Fruit fly (Drosophila melanogaster) whole organism, embryonic: ENCODE measurements around the gene mRpL20.
A peak's percentile ranks its signal among the peaks of the same experiment; 100 is the strongest.

Source experiments
- CG10267 ChIP-seq: fragments of 200-800 bp; sonication (Bioruptor generic); optimal IDR thresholded peaks from 2 replicates; lab custom pipeline; 2018; ENCODE audit warnings: missing biosample characterization, mild to moderate bottlenecking, missing genetic modification characterization, moderate library complexity
- CG10274 ChIP-seq: fragments of 200-800 bp; sonication (Bioruptor generic); optimal IDR thresholded peaks from 3 replicates; lab custom pipeline; 2017; ENCODE audit warnings: missing biosample characterization, mild to moderate bottlenecking, missing genetic modification characterization
- CG12219 ChIP-seq: fragments of 200-800 bp; sonication (Bioruptor generic); optimal IDR thresholded peaks from 3 replicates; lab custom pipeline; 2018; ENCODE audit warnings: missing biosample characterization, mild to moderate bottlenecking, missing genetic modification characterization
- CG13287 ChIP-seq: fragments of 200-800 bp; sonication (Bioruptor generic); IDR thresholded peaks from 2 replicates; pipeline ENCODE4 v1.3.6; 2022; ENCODE audit warnings: missing biosample characterization, missing genetic modification characterization; ENCODE audit not compliant: partially characterized antibody
- CG13775 ChIP-seq: fragments of 200-800 bp; sonication (Bioruptor generic); optimal IDR thresholded peaks from 3 replicates; lab custom pipeline; 2017; ENCODE audit warnings: missing biosample characterization, mild to moderate bottlenecking, missing genetic modification characterization
- CG15269 ChIP-seq: fragments of 200-800 bp; sonication (Bioruptor generic); optimal IDR thresholded peaks from 2 replicates; lab custom pipeline; 2018; ENCODE audit warnings: missing biosample characterization, mild to moderate bottlenecking, missing genetic modification characterization, moderate library complexity
- CG17361 ChIP-seq: fragments of 200-800 bp; sonication (Bioruptor generic); IDR thresholded peaks from 3 replicates; pipeline ENCODE4 v1.3.6; 2022; ENCODE audit warnings: missing biosample characterization, missing genetic modification characterization
- CG17385 ChIP-seq: fragments of 200-800 bp; sonication (Bioruptor generic); optimal IDR thresholded peaks from 3 replicates; lab custom pipeline; 2018; ENCODE audit warnings: missing biosample characterization, mild to moderate bottlenecking, missing genetic modification characterization
- CG17912 ChIP-seq: fragments of 200-800 bp; sonication (Bioruptor generic); optimal IDR thresholded peaks from 2 replicates; lab custom pipeline; 2018; ENCODE audit warnings: missing biosample characterization, mild to moderate bottlenecking, missing genetic modification characterization
- CG1792 ChIP-seq: fragments of 200-800 bp; sonication (Bioruptor generic); optimal IDR thresholded peaks from 2 replicates; lab custom pipeline; 2016; ENCODE audit warnings: missing biosample characterization, missing genetic modification characterization
- CG18476 ChIP-seq: fragments of 200-800 bp; sonication (Bioruptor generic); optimal IDR thresholded peaks from 2 replicates; lab custom pipeline; 2016; ENCODE audit warnings: missing biosample characterization, mild to moderate bottlenecking, missing genetic modification characterization
- CG31441 ChIP-seq: fragments of 200-800 bp; sonication (Bioruptor generic); IDR thresholded peaks from 2 replicates; pipeline ENCODE4 v1.3.6; 2022; ENCODE audit warnings: missing biosample characterization, missing genetic modification characterization
- CG4360 ChIP-seq: fragments of 200-800 bp; sonication (Bioruptor generic); IDR thresholded peaks from 2 replicates; pipeline ENCODE4 v1.3.6; 2022; ENCODE audit warnings: missing biosample characterization, missing genetic modification characterization
- CG6854 ChIP-seq: fragments of 200-800 bp; sonication (Bioruptor generic); optimal IDR thresholded peaks from 3 replicates; lab custom pipeline; 2017; ENCODE audit warnings: missing biosample characterization, mild to moderate bottlenecking, missing genetic modification characterization
- CG9437 ChIP-seq: fragments of 200-800 bp; sonication (Bioruptor generic); optimal IDR thresholded peaks from 2 replicates; lab custom pipeline; 2018; ENCODE audit warnings: missing biosample characterization, mild to moderate bottlenecking, missing genetic modification characterization
- Elba2 ChIP-seq: fragments of 200-800 bp; sonication (Bioruptor generic); optimal IDR thresholded peaks from 3 replicates; lab custom pipeline; 2016; ENCODE audit warnings: missing biosample characterization, missing genetic modification characterization
- Fer1 ChIP-seq: fragments of 200-800 bp; sonication (Bioruptor generic); optimal IDR thresholded peaks from 2 replicates; lab custom pipeline; 2017; ENCODE audit warnings: missing biosample characterization, mild to moderate bottlenecking, missing genetic modification characterization
- HmgZ ChIP-seq: fragments of 200-800 bp; sonication (Bioruptor generic); optimal IDR thresholded peaks from 2 replicates; lab custom pipeline; 2018; ENCODE audit warnings: missing biosample characterization, mild to moderate bottlenecking, missing genetic modification characterization
- Hmx ChIP-seq: fragments of 200-800 bp; sonication (Bioruptor generic); optimal IDR thresholded peaks from 2 replicates; lab custom pipeline; 2016; ENCODE audit warnings: missing biosample characterization, missing genetic modification characterization
- Kr ChIP-seq: fragments of 200-800 bp; sonication (Bioruptor generic); optimal IDR thresholded peaks from 2 replicates; lab custom pipeline; 2017; ENCODE audit warnings: missing biosample characterization, mild to moderate bottlenecking, missing genetic modification characterization
- Lim3 ChIP-seq: fragments of 200-800 bp; sonication (Bioruptor generic); IDR thresholded peaks from 2 replicates; pipeline ENCODE4 v1.3.6; 2022; ENCODE audit warnings: missing biosample characterization, missing genetic modification characterization
- MTF-1 ChIP-seq: fragments of 200-800 bp; sonication (Bioruptor generic); optimal IDR thresholded peaks from 2 replicates; lab custom pipeline; 2018; ENCODE audit warnings: missing biosample characterization, mild to moderate bottlenecking, missing genetic modification characterization, borderline replicate concordance
- Mad ChIP-seq: fragments of 200-800 bp; sonication (Bioruptor generic); optimal IDR thresholded peaks from 2 replicates; lab custom pipeline; 2016; ENCODE audit warnings: missing biosample characterization, missing genetic modification characterization
- Max ChIP-seq: fragments of 200-800 bp; sonication (Bioruptor generic); optimal IDR thresholded peaks from 2 replicates; lab custom pipeline; 2016; ENCODE audit warnings: missing biosample characterization, mild to moderate bottlenecking, missing genetic modification characterization
- Ssrp ChIP-seq: fragments of 200-800 bp; sonication (Bioruptor generic); optimal IDR thresholded peaks from 2 replicates; lab custom pipeline; 2018; ENCODE audit warnings: missing biosample characterization, mild to moderate bottlenecking, missing genetic modification characterization, moderate library complexity
- Stat92E ChIP-seq, 3 experiments: fragments of >200 bp in 2 of 3; fragments of 200-800 bp in 1 of 3; sonication (Bioruptor generic) in 1 of 3; optimal IDR thresholded peaks; 2 replicates each; lab custom pipeline; 2017 to 2019; ENCODE audit warnings: missing biosample characterization in 3 of 3, missing genetic modification characterization in 3 of 3, mild to moderate bottlenecking in 1 of 3, moderate library complexity in 1 of 3
- YL-1 ChIP-seq: fragments of 200-800 bp; sonication (Bioruptor generic); optimal IDR thresholded peaks from 3 replicates; lab custom pipeline; 2017; ENCODE audit warnings: missing biosample characterization, mild to moderate bottlenecking, missing genetic modification characterization
- ara ChIP-seq: fragments of 200-800 bp; sonication (Bioruptor generic); IDR thresholded peaks from 2 replicates; pipeline ENCODE4 v1.3.6; 2022; ENCODE audit warnings: missing biosample characterization, missing genetic modification characterization
- ase ChIP-seq: fragments of 200-800 bp; sonication (Bioruptor generic); IDR thresholded peaks from 3 replicates; pipeline ENCODE4 v1.3.6; 2022; ENCODE audit warnings: missing biosample characterization, missing genetic modification characterization
- dmrt99B ChIP-seq: fragments of 200-800 bp; sonication (Bioruptor generic); optimal IDR thresholded peaks from 2 replicates; lab custom pipeline; 2018; ENCODE audit warnings: missing biosample characterization, mild to moderate bottlenecking, missing genetic modification characterization, moderate library complexity
- fu2 ChIP-seq: fragments of 200-800 bp; sonication (Bioruptor generic); optimal IDR thresholded peaks from 2 replicates; lab custom pipeline; 2016; ENCODE audit warnings: missing biosample characterization, missing genetic modification characterization
- gem ChIP-seq: fragments of 200-800 bp; sonication (Bioruptor generic); optimal IDR thresholded peaks from 2 replicates; lab custom pipeline; 2019; ENCODE audit warnings: missing biosample characterization, mild to moderate bottlenecking, missing genetic modification characterization, moderate library complexity
- gfzf ChIP-seq: fragments of 200-800 bp; sonication (Bioruptor generic); optimal IDR thresholded peaks from 2 replicates; lab custom pipeline; 2016; ENCODE audit warnings: missing biosample characterization, mild to moderate bottlenecking, missing genetic modification characterization, moderate library complexity
- gt ChIP-seq: fragments of 200-800 bp; sonication (Bioruptor generic); IDR thresholded peaks from 2 replicates; pipeline ENCODE4 v1.3.6; 2022; ENCODE audit warnings: missing biosample characterization, missing genetic modification characterization
- knrl ChIP-seq: fragments of 200-800 bp; sonication (Bioruptor generic); IDR thresholded peaks from 3 replicates; pipeline ENCODE4 v1.3.6; 2022; ENCODE audit warnings: missing biosample characterization, missing genetic modification characterization; ENCODE audit not compliant: partially characterized antibody
- nerfin-1 ChIP-seq: fragments of 200-800 bp; sonication (Bioruptor generic); optimal IDR thresholded peaks from 3 replicates; lab custom pipeline; 2019; ENCODE audit warnings: missing biosample characterization, mild to moderate bottlenecking, missing genetic modification characterization, moderate library complexity
- pan ChIP-seq, 4 experiments: fragments of >200 bp in 3 of 4; fragments of 200-800 bp in 1 of 4; sonication (Bioruptor generic) in 1 of 4; optimal IDR thresholded peaks in 3 of 4; IDR thresholded peaks in 1 of 4; 2 replicates each; pipeline versions ENCODE4 v1.3.6 to Lab custom; 2017 to 2022; ENCODE audit warnings: missing biosample characterization in 2 of 4, missing genetic modification characterization in 2 of 4, mixed read lengths in 1 of 4
- peb ChIP-seq: fragments of 200-800 bp; sonication (Bioruptor generic); IDR thresholded peaks from 2 replicates; pipeline ENCODE4 v1.3.6; 2022; ENCODE audit warnings: missing biosample characterization, missing genetic modification characterization
- prd ChIP-seq, 3 experiments: fragments of >200 bp in 2 of 3; fragments of 200-800 bp in 1 of 3; sonication (Bioruptor generic) in 1 of 3; optimal IDR thresholded peaks in 2 of 3; IDR thresholded peaks in 1 of 3; 2 replicates in 2 of 3; 3 replicates in 1 of 3; pipeline versions ENCODE4 v1.3.6 to Lab custom; 2017 to 2022; ENCODE audit warnings: missing biosample characterization in 1 of 3, missing genetic modification characterization in 1 of 3
- sc ChIP-seq, 3 experiments: fragments of >200 bp in 2 of 3; fragments of 200-800 bp in 1 of 3; sonication (Bioruptor generic) in 1 of 3; optimal IDR thresholded peaks; 2 replicates in 2 of 3; 3 replicates in 1 of 3; lab custom pipeline; 2017; ENCODE audit warnings: mild to moderate bottlenecking in 1 of 3, missing biosample characterization in 1 of 3, missing genetic modification characterization in 1 of 3, missing genetic modification reagents in 1 of 3
- tll ChIP-seq, 2 experiments: fragments of 200-800 bp in 1 of 2; fragments of >200 bp in 1 of 2; sonication (Bioruptor generic) in 1 of 2; optimal IDR thresholded peaks; 2 replicates each; lab custom pipeline; 2017 to 2019; ENCODE audit warnings: missing biosample characterization in 2 of 2, missing genetic modification characterization in 2 of 2, mild to moderate bottlenecking in 1 of 2, moderate library complexity in 1 of 2
- tup ChIP-seq: fragments of 200-800 bp; sonication (Bioruptor generic); optimal IDR thresholded peaks from 2 replicates; lab custom pipeline; 2016; ENCODE audit warnings: missing biosample characterization, mild to moderate bottlenecking, missing genetic modification characterization, moderate library complexity

Gene mRpL20

dm6 chr3L:13017803-13018324 lies at the start of gene mRpL20, which contains the start of gene Icmt (continued):
- TF ChIP-seq sc (optimal IDR thresholded peaks at IDR 0.05; lab: Kevin White, UChicago) (no peak), sc (GFP tag; optimal IDR thresholded peaks at IDR 0.05; lab: Kevin White, UChicago) (peak; percentile 81), HmgZ (tag; lab: Kevin White, UChicago) (peak; percentile 94), CG10267 (tag; lab: Kevin White, UChicago) (peak; percentile 77), CG9437 (GFP tag; lab: Kevin White, UChicago) (peak; percentile 88), CG18476 (GFP tag; lab: Kevin White, UChicago) (peak; percentile 66), gfzf (GFP tag; lab: Kevin White, UChicago) (no peak), CG1792 (GFP tag; lab: Kevin White, UChicago) (no peak), ara (GFP tag; lab: Robert Waterston, UW) (peak; percentile 96), Mad (peak; percentile 41), peb (GFP tag; lab: Robert Waterston, UW) (peak; percentile 93), Stat92E (GFP tag; optimal IDR thresholded peaks at IDR 0.05; lab: Kevin White, UChicago) (peak in 1 of 3 experiments; percentile 82), Ssrp (tag; lab: Kevin White, UChicago) (peak; percentile 96), YL-1 (GFP tag; lab: Kevin White, UChicago) (peak; percentile 63), gt (GFP tag; lab: Robert Waterston, UW) (peak; percentile 93), CG31441 (GFP tag; lab: Robert Waterston, UW) (peak; percentile 95), CG6854 (GFP tag; lab: Kevin White, UChicago) (peak; percentile 54), pan (optimal IDR thresholded peaks at IDR 0.05; lab: Kevin White, UChicago) (no peak), pan (GFP tag; optimal IDR thresholded peaks at IDR 0.05 in 1 of 2, IDR thresholded peaks at IDR 0.05 in 1 of 2) (peak in 1 of 2 experiments; percentile 98), CG12219 (GFP tag; lab: Kevin White, UChicago) (peak; percentile 82), tup (GFP tag; lab: Kevin White, UChicago) (peak; percentile 67), ase (GFP tag; lab: Robert Waterston, UW) (peak; percentile 96), fu2 (GFP tag; lab: Kevin White, UChicago) (no peak), CG17912 (GFP tag; lab: Kevin White, UChicago) (no peak), Max (peak; percentile 77), Lim3 (peak; percentile 56; the same call in 1 of the 2 replicates), dmrt99B (tag; lab: Kevin White, UChicago) (peak; percentile 95), MTF-1 (GFP tag; lab: Kevin White, UChicago) (peak; percentile 47), CG10274 (GFP tag; lab: Kevin White, UChicago) (peak; percentile 52), CG17385 (peak; percentile 91), CG13775 (GFP tag; lab: Kevin White, UChicago) (peak; percentile 89), Kr (no peak)

DNA sequence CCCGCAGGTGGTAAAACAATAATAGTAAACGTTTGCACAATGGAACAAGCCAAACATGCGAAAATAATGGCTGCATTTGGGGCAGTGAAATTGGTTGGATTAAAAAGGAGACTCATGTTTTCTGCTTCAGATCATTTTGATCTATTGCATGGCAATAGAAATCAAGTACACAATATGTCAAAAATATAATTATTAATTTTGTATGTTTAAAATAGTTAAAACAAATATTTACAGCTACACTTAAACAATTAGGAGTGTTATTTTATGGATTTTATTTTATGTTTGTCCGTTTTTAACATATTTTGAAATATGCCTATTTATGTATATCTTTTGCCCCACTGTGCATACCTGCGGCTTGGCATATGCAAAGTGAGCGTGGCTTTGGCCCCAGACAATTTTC lies 48.6 kb upstream of the mRpL20 start:
- TF ChIP-seq prd (optimal IDR thresholded peaks at IDR 0.05; lab: Kevin White, UChicago) (no peak), prd (GFP tag; IDR thresholded peaks at IDR 0.05; lab: Robert Waterston, UW) (no peak), CG13287 (GFP tag; lab: Robert Waterston, UW) (no peak), Fer1 (GFP tag; lab: Kevin White, UChicago) (no peak), CG4360 (GFP tag; lab: Robert Waterston, UW) (no peak), knrl (GFP tag; lab: Robert Waterston, UW) (no peak), Elba2 (GFP tag; lab: Kevin White, UChicago) (no peak), CG17361 (GFP tag; lab: Robert Waterston, UW) (0 out of 3 replicates have a peak, but pooled peaks have one; percentile 9), gem (tag; lab: Kevin White, UChicago) (peak; percentile 19), Hmx (GFP tag; lab: Kevin White, UChicago) (no peak), nerfin-1 (tag; lab: Kevin White, UChicago) (no peak), CG15269 (no peak), CG18476 (GFP tag; lab: Kevin White, UChicago) (no peak), tll (GFP tag; optimal IDR thresholded peaks at IDR 0.05; lab: Kevin White, UChicago) (no peak)
